Fruit fly (Drosophila melanogaster): ENCODE results near the gene aurA.

Gene aurA

dm6 chr3R:11962739-11963214, at the start of gene aurA, which contains the start of gene CG3281 (continued):
- TF ChIP-seq dysf (GFP tag; IDR thresholded peaks at IDR 0.05): peak; percentile 71
- peak; percentile 40 for TF ChIP-seq cato (GFP tag; optimal IDR thresholded peaks at IDR 0.05; ENCODE audit: borderline replicate concordance)
- peak; percentile 68 for TF ChIP-seq PHDP (tag; optimal IDR thresholded peaks at IDR 0.05)
- peak; percentile 76 for TF ChIP-seq CG2678 (tag; optimal IDR thresholded peaks at IDR 0.05)
- TF ChIP-seq CG3847 (GFP tag; IDR thresholded peaks at IDR 0.05): peak; percentile 88
- no peak for TF ChIP-seq dimm (GFP tag; IDR thresholded peaks at IDR 0.05)
- TF ChIP-seq Xrp1 (GFP tag; IDR thresholded peaks at IDR 0.05): peak; percentile 51; the same call in 1 of the 2 replicates
- TF ChIP-seq klu (GFP tag; IDR thresholded peaks at IDR 0.05): peak; percentile 73
- TF ChIP-seq E2f1 (GFP tag; IDR thresholded peaks at IDR 0.05): peak; percentile 38
- peak; percentile 4; the same call in 1 of the 2 replicates for TF ChIP-seq NFAT (GFP tag; IDR thresholded peaks at IDR 0.05)
- TF ChIP-seq eyg (GFP tag; optimal IDR thresholded peaks at IDR 0.05): peak; percentile 38
- TF ChIP-seq HLH54F (GFP tag; optimal IDR thresholded peaks at IDR 0.05): peak; percentile 80
- TF ChIP-seq slbo (GFP tag; IDR thresholded peaks at IDR 0.05): peak; percentile 77; the same call in 1 of the 2 replicates
- peak; percentile 92 for TF ChIP-seq bbx (GFP tag; IDR thresholded peaks at IDR 0.05; ENCODE audit: partially characterized antibody)
- peak; percentile 94 to 96 for TF ChIP-seq crp (GFP tag; optimal IDR thresholded peaks at IDR 0.05)
- TF ChIP-seq Hr39 (optimal IDR thresholded peaks at IDR 0.05): no peak
- TF ChIP-seq Doc3 (GFP tag; IDR thresholded peaks at IDR 0.05; ENCODE audit: partially characterized antibody): peak; percentile 98
- peak; percentile 69 for TF ChIP-seq Max (GFP tag; optimal IDR thresholded peaks at IDR 0.05)
- TF ChIP-seq lmd (GFP tag; IDR thresholded peaks at IDR 0.05): peak; percentile 60; the same call in 1 of the 2 replicates
- TF ChIP-seq sens (GFP tag): peak; percentile 97
- TF ChIP-seq hkb (optimal IDR thresholded peaks at IDR 0.05): no peak
- 0 out of 2 replicates have a peak, but pooled peaks have one; percentile 40 for TF ChIP-seq hkb (GFP tag; IDR thresholded peaks at IDR 0.05)
- no peak for TF ChIP-seq HLHmδ (GFP tag; optimal IDR thresholded peaks at IDR 0.05)
- no peak for TF ChIP-seq Oaz (GFP tag; IDR thresholded peaks at IDR 0.05)
- TF ChIP-seq CG11247 (GFP tag; IDR thresholded peaks at IDR 0.05): peak; percentile 55
- TF ChIP-seq Hsf (GFP tag; optimal IDR thresholded peaks at IDR 0.05): peak; percentile 83
- peak; percentile 71 for TF ChIP-seq MBD-R2 (GFP tag; IDR thresholded peaks at IDR 0.05)
- TF ChIP-seq TFAM (GFP tag; optimal IDR thresholded peaks at IDR 0.05): no peak
- peak; percentile 96 for TF ChIP-seq Ets65A (GFP tag)
- TF ChIP-seq crol (GFP tag; IDR thresholded peaks at IDR 0.05): 0 out of 2 replicates have a peak, but pooled peaks have one; percentile 9
- TF ChIP-seq Dip2 (GFP tag; IDR thresholded peaks at IDR 0.05): no peak
- TF ChIP-seq ken (GFP tag; IDR thresholded peaks at IDR 0.05): peak; percentile 65
- peak; percentile 24 for TF ChIP-seq D19A (tag; optimal IDR thresholded peaks at IDR 0.05)
- TF ChIP-seq CG15601 (tag; optimal IDR thresholded peaks at IDR 0.05): peak; percentile 57
- peak; percentile 75 for TF ChIP-seq zen (tag; optimal IDR thresholded peaks at IDR 0.05)
- TF ChIP-seq CG3838 (GFP tag; optimal IDR thresholded peaks at IDR 0.05): peak; percentile 14
- peak; percentile 76 for TF ChIP-seq CG9727 (GFP tag; optimal IDR thresholded peaks at IDR 0.05)
- TF ChIP-seq Side (GFP tag; optimal IDR thresholded peaks at IDR 0.05): peak; percentile 72
- TF ChIP-seq Gug (GFP tag; IDR thresholded peaks at IDR 0.05): peak; percentile 57; the same call in 1 of the 4 replicates
- TF ChIP-seq CG12219 (GFP tag; optimal IDR thresholded peaks at IDR 0.05): no peak
- TF ChIP-seq Dek (tag; optimal IDR thresholded peaks at IDR 0.05): peak; percentile 60
- TF ChIP-seq H15 (GFP tag; IDR thresholded peaks at IDR 0.05): peak; percentile 38; the same call in 1 of the 3 replicates
- TF ChIP-seq Awh (GFP tag; IDR thresholded peaks at IDR 0.05): no peak
- peak; percentile 7 for TF ChIP-seq CG7928 (GFP tag; optimal IDR thresholded peaks at IDR 0.05)
- peak; percentile 86 for TF ChIP-seq CG8290 (GFP tag; optimal IDR thresholded peaks at IDR 0.05)
- peak; percentile 50 to 72 for TF ChIP-seq CG8290 (tag; optimal IDR thresholded peaks at IDR 0.05)
- peak; percentile 41 for TF ChIP-seq CG8388 (GFP tag; optimal IDR thresholded peaks at IDR 0.05)
- peak; percentile 99 for TF ChIP-seq CG3995 (GFP tag; optimal IDR thresholded peaks at IDR 0.05)
- peak; percentile 97 for TF ChIP-seq inv (GFP tag; IDR thresholded peaks at IDR 0.05; ENCODE audit: partially characterized antibody)
- TF ChIP-seq HLH3B (GFP tag; IDR thresholded peaks at IDR 0.05): peak; percentile 19; the same call in 1 of the 2 replicates
- no peak for TF ChIP-seq kah (GFP tag; optimal IDR thresholded peaks at IDR 0.05)
- TF ChIP-seq nau (GFP tag; optimal IDR thresholded peaks at IDR 0.05): no peak
